Worm (Caenorhabditis elegans) whole organism, midembryonic: ENCODE data around the gene gln-1.

ENCODE experiments used
- T22C8.4 ChIP-seq: fragments of 200-800 bp; sonication (Bioruptor generic); IDR thresholded peaks from 2 replicates; pipeline ENCODE4 v1.3.6; 2022; ENCODE audit warnings: missing genetic modification characterization, missing compliant biosample characterization
- flt-1 ChIP-seq: fragments of 200-800 bp; sonication (Bioruptor generic); IDR thresholded peaks from 2 replicates; pipeline ENCODE4 v1.3.6; 2022; ENCODE audit warnings: missing genetic modification characterization, missing compliant biosample characterization
- klf-2 ChIP-seq: fragments of 200-800 bp; sonication (Bioruptor generic); conservative IDR thresholded peaks from 2 replicates; pipeline ENCODE4 v1.3.6; 2022; ENCODE audit warnings: missing genetic modification reagents, missing genetic modification characterization, missing compliant biosample characterization
- med-1 ChIP-seq: sonication (generic microtip); optimal IDR thresholded peaks from 2 replicates; lab custom pipeline; 2017; ENCODE audit warnings: missing genetic modification characterization, mild to moderate bottlenecking, missing compliant biosample characterization, antibody characterized with exemption, missing genetic modification reagents; ENCODE audit not compliant: insufficient read depth
- tab-1 ChIP-seq: fragments of 200-800 bp; sonication (Bioruptor generic); IDR thresholded peaks from 2 replicates; pipeline ENCODE4 v1.3.6; 2022; ENCODE audit warnings: missing genetic modification characterization, missing compliant biosample characterization
- ztf-23 ChIP-seq: fragments of 200-800 bp; sonication (Bioruptor generic); IDR thresholded peaks from 2 replicates; pipeline ENCODE4 v1.3.6; 2022; ENCODE audit warnings: missing genetic modification reagents, missing genetic modification characterization, missing compliant biosample characterization

DNA sequence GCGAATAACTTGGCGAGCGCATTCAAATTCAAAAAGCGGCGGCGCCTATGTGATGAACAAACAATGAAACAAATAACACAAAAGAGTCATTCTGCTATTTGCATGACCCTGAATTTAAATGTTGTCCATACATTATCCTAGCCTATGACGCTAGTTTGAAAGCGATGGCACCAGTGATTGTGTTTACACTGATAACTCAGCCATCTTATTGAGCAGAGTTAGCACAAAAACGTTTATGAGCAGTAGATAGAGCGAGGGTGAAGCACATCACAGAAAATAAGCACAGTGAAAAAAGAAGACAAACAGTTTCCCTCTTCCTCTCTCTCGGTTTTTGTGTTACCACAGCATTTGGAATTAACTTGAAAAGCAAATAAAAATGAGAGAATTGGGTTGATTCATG, 14.8 kb upstream of the gln-1 start:
- no peak for TF ChIP-seq ztf-23 (GFP tag; lab: Robert Waterston, UW)
- no peak for TF ChIP-seq med-1 (GFP tag; lab: Kevin White, UChicago)
- TF ChIP-seq flt-1 (GFP tag; lab: Robert Waterston, UW) = no peak
- TF ChIP-seq klf-2 (GFP tag; lab: Robert Waterston, UW) = no peak
- TF ChIP-seq tab-1 (GFP tag; lab: Robert Waterston, UW) = no peak
- no peak for TF ChIP-seq T22C8.4 (GFP tag; lab: Robert Waterston, UW)
